Worm (Caenorhabditis elegans): Measurements from ENCODE around the gene trp-2.

trp-2 gene

ce11 chrIII:954553-954952 lies 37.1 kb upstream of the trp-2 start, which contains the start of the genes T12B5.15 and T12B5.14:
Gene T12B5.15, minus strand, starts transcription at chrIII:954653.
Gene T12B5.14, plus strand, starts transcription at chrIII:954873.
- no peak for TF ChIP-seq ceh-39 (tag; optimal IDR thresholded peaks at IDR 0.05)
- no peak for TF ChIP-seq bed-3 (GFP tag; optimal IDR thresholded peaks at IDR 0.05)
- no peak for TF ChIP-seq pha-4 (tag; optimal IDR thresholded peaks at IDR 0.05)
- TF ChIP-seq snpc-4 (tag; optimal IDR thresholded peaks at IDR 0.05) = no peak
- TF ChIP-seq mls-2 (tag; optimal IDR thresholded peaks at IDR 0.05) = no peak
- no peak for TF ChIP-seq ceh-83 (GFP tag; optimal IDR thresholded peaks at IDR 0.05)
- no peak for TF ChIP-seq elt-3 (tag; optimal IDR thresholded peaks at IDR 0.05)
- TF ChIP-seq nhr-12 (tag; optimal IDR thresholded peaks at IDR 0.05) = no peak
- no peak for TF ChIP-seq drap-1 (GFP tag; optimal IDR thresholded peaks at IDR 0.05)
- TF ChIP-seq tbx-8 (GFP tag; optimal IDR thresholded peaks at IDR 0.05) = no peak
- no peak for TF ChIP-seq nhr-76 (tag; optimal IDR thresholded peaks at IDR 0.05)
- no peak for TF ChIP-seq nhr-237 (tag; optimal IDR thresholded peaks at IDR 0.05)
- TF ChIP-seq hlh-1 (tag; optimal IDR thresholded peaks at IDR 0.05) = no peak
- no peak for TF ChIP-seq lsy-2 (tag; optimal IDR thresholded peaks at IDR 0.05)

DNA sequence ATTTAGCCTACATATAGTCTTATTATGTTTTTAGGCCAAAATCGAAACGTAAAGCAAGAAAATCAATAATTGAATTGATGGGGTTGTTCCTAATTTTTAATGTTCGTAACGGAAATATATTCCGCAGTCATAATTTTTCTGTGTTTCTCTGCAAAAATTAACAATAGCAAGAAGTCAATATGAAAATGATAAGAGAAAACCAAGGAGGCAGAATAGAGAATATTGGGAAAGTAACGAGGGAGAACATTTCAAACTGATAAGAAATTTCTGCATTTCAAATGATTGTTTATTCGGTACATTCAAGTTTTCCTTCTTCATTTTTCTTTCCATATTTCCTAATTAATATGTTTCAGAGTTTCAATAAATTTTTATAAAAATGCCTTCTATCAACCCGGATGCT lies 35.7 kb upstream of the trp-2 start, which contains the start of gene fbxa-54:
fbxa-54 (plus strand) TSS at position 354 of the 400 bp plus-strand sequence.
- TF ChIP-seq ceh-39 (tag; optimal IDR thresholded peaks at IDR 0.05) = no peak
- TF ChIP-seq unc-39 (tag; optimal IDR thresholded peaks at IDR 0.05) = no peak
- no peak for TF ChIP-seq drap-1 (GFP tag; optimal IDR thresholded peaks at IDR 0.05)
- no peak for TF ChIP-seq mep-1 (tag; optimal IDR thresholded peaks at IDR 0.05)
- TF ChIP-seq elt-1 (tag; optimal IDR thresholded peaks at IDR 0.05; ENCODE audit: borderline replicate concordance, insufficient read depth) = no peak
- TF ChIP-seq sem-2 (GFP tag; optimal IDR thresholded peaks at IDR 0.05) = no peak
- TF ChIP-seq ztf-11 (tag; optimal IDR thresholded peaks at IDR 0.05) = no peak
- no peak for TF ChIP-seq mls-2 (tag; optimal IDR thresholded peaks at IDR 0.05)
- TF ChIP-seq nhr-12 (tag; optimal IDR thresholded peaks at IDR 0.05) = no peak
- TF ChIP-seq snpc-4 (tag; optimal IDR thresholded peaks at IDR 0.05) = no peak
- TF ChIP-seq pha-4 (tag; optimal IDR thresholded peaks at IDR 0.05) = no peak
- no peak for TF ChIP-seq nhr-28 (tag; optimal IDR thresholded peaks at IDR 0.05)

ce11 chrIII:961948-962347 lies 29.7 kb upstream of the trp-2 start, which contains the start of gene fbxa-51:
Gene fbxa-51, plus strand, starts transcription at chrIII:962269.
- TF ChIP-seq ceh-83 (GFP tag; optimal IDR thresholded peaks at IDR 0.05) (no peak), flh-1 (GFP tag; optimal IDR thresholded peaks at IDR 0.05) (no peak)

- no peak for TF ChIP-seq unc-39 (tag; optimal IDR thresholded peaks at IDR 0.05)
- TF ChIP-seq nhr-12 (tag; optimal IDR thresholded peaks at IDR 0.05) = no peak
- TF ChIP-seq sem-2 (GFP tag; optimal IDR thresholded peaks at IDR 0.05) = no peak
- no peak for TF ChIP-seq elt-1 (tag; optimal IDR thresholded peaks at IDR 0.05; ENCODE audit: borderline replicate concordance, insufficient read depth)
- no peak for TF ChIP-seq M03D4.4 (tag; optimal IDR thresholded peaks at IDR 0.05)
- no peak for TF ChIP-seq bed-3 (GFP tag; optimal IDR thresholded peaks at IDR 0.05)
- no peak for TF ChIP-seq unc-62 (GFP tag; optimal IDR thresholded peaks at IDR 0.05)
- no peak for TF ChIP-seq ztf-11 (tag; optimal IDR thresholded peaks at IDR 0.05)
- TF ChIP-seq hlh-1 (tag; optimal IDR thresholded peaks at IDR 0.05) = no peak
- TF ChIP-seq unc-120 (tag; optimal IDR thresholded peaks at IDR 0.05; ENCODE audit: poor library complexity, severe bottlenecking) = no peak
Measured at ce11 chrIII:964637-965036, 27.0 kb upstream of the trp-2 start.

DNA sequence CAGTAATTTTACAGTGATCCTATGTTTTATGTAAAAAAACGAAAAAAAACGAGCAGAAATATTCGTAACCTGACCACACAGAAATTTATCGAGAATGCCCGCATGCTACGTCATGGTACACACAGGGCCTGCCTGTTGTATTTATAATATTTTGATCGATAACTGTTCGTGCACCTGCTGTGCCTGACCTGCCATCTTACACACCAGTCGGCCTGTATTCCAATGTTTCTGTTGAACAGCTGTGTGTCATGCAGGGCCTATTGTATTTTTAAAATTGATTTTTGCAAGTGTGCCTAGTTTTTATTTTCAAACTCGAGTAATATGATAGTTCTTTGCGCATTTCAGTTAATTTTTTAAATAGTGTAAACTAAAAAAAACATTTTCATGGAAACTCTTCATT lies 25.4 kb upstream of the trp-2 start:
- peak; percentile 14 for TF ChIP-seq lin-32 (GFP tag; optimal IDR thresholded peaks at IDR 0.05)
- TF ChIP-seq flh-1 (GFP tag; optimal IDR thresholded peaks at IDR 0.05) = no peak
- TF ChIP-seq nhr-2 (tag; optimal IDR thresholded peaks at IDR 0.05) = peak; percentile 90

ce11 chrIII:970928-971327 lies 20.8 kb upstream of the trp-2 start:
- no peak for TF ChIP-seq mep-1 (tag; optimal IDR thresholded peaks at IDR 0.05)
- TF ChIP-seq sem-2 (GFP tag; optimal IDR thresholded peaks at IDR 0.05) = no peak
- no peak for TF ChIP-seq unc-120 (tag; optimal IDR thresholded peaks at IDR 0.05; ENCODE audit: poor library complexity, severe bottlenecking)
- TF ChIP-seq ham-2 (GFP tag; optimal IDR thresholded peaks at IDR 0.05) = no peak

ce11 chrIII:978889-979288 lies 12.8 kb upstream of the trp-2 start:
- TF ChIP-seq unc-39 (tag; optimal IDR thresholded peaks at IDR 0.05) = no peak
- TF ChIP-seq nhr-237 (tag; optimal IDR thresholded peaks at IDR 0.05) = no peak
- no peak for TF ChIP-seq mep-1 (tag; optimal IDR thresholded peaks at IDR 0.05)
- no peak for TF ChIP-seq nhr-2 (tag; optimal IDR thresholded peaks at IDR 0.05)
